Fruit fly (Drosophila melanogaster) S2 (cell line): Measurements from ENCODE around the gene ImpL1.

ENCODE experiments used
- CG8478 ChIP-seq: fragments of >200 bp; optimal IDR thresholded peaks from 2 replicates; lab custom pipeline; 2018
- CTCF ChIP-seq, 2 experiments: fragments of >200 bp; optimal IDR thresholded peaks; 2 replicates each; lab custom pipeline; 2018

dm6 chr3L:13393538-13393937 is 11.0 kb downstream of the ImpL1 start:
- TF ChIP-seq CG8478 (no peak), CTCF (optimal IDR thresholded peaks at IDR 0.05; lab: Kevin White, UChicago) (no peak)
